Fruit fly (Drosophila melanogaster) whole organism, embryonic: ENCODE measurements around the gene CG31467.

Experiments
- Awh ChIP-seq: fragments of 200-800 bp; sonication (Bioruptor generic); IDR thresholded peaks from 2 replicates; pipeline ENCODE4, ENCODE4 v1.3.6; 2022; ENCODE audit warnings: missing biosample characterization, missing genetic modification characterization
- CG10431 ChIP-seq: fragments of 200-800 bp; sonication (Bioruptor generic); optimal IDR thresholded peaks from 3 replicates; lab custom pipeline; 2018; ENCODE audit warnings: missing biosample characterization, mild to moderate bottlenecking, missing genetic modification characterization
- CG10565 ChIP-seq: fragments of 200-800 bp; sonication (Bioruptor generic); optimal IDR thresholded peaks from 3 replicates; lab custom pipeline; 2016; ENCODE audit warnings: missing biosample characterization, mild to moderate bottlenecking, missing genetic modification characterization
- CG10654 ChIP-seq: fragments of 200-800 bp; sonication (Bioruptor generic); optimal IDR thresholded peaks from 2 replicates; lab custom pipeline; 2016; ENCODE audit warnings: missing biosample characterization, missing genetic modification characterization
- CG11093 ChIP-seq: fragments of 200-800 bp; sonication (Bioruptor generic); IDR thresholded peaks from 3 replicates; pipeline ENCODE4 v1.3.6; 2022; ENCODE audit warnings: missing biosample characterization, missing genetic modification characterization
- CG11247 ChIP-seq: fragments of 200-800 bp; sonication (Bioruptor generic); IDR thresholded peaks from 2 replicates; pipeline ENCODE4 v1.3.6; 2022; ENCODE audit warnings: missing biosample characterization, missing genetic modification characterization
- CG12104 ChIP-seq: fragments of 200-800 bp; sonication (Bioruptor generic); optimal IDR thresholded peaks from 3 replicates; lab custom pipeline; 2016; ENCODE audit warnings: missing biosample characterization, missing genetic modification characterization
- CG12744 ChIP-seq: fragments of 200-800 bp; sonication (Bioruptor generic); optimal IDR thresholded peaks from 2 replicates; lab custom pipeline; 2016; ENCODE audit warnings: missing biosample characterization, missing genetic modification characterization
- CG13123 ChIP-seq: fragments of 200-800 bp; sonication (Bioruptor generic); optimal IDR thresholded peaks from 2 replicates; lab custom pipeline; 2016; ENCODE audit warnings: missing biosample characterization, missing genetic modification characterization
- CG16779 ChIP-seq: fragments of 200-800 bp; sonication (Bioruptor generic); IDR thresholded peaks from 2 replicates; pipeline ENCODE4 v1.3.6; 2022; ENCODE audit warnings: missing biosample characterization, missing genetic modification characterization
- CG17186 ChIP-seq: fragments of 200-800 bp; sonication (Bioruptor generic); optimal IDR thresholded peaks from 3 replicates; lab custom pipeline; 2017; ENCODE audit warnings: missing biosample characterization, missing genetic modification reagents, missing genetic modification characterization
- CG17361 ChIP-seq: fragments of 200-800 bp; sonication (Bioruptor generic); IDR thresholded peaks from 3 replicates; pipeline ENCODE4 v1.3.6; 2022; ENCODE audit warnings: missing biosample characterization, missing genetic modification characterization
- CG17385 ChIP-seq: fragments of 200-800 bp; sonication (Bioruptor generic); optimal IDR thresholded peaks from 3 replicates; lab custom pipeline; 2018; ENCODE audit warnings: missing biosample characterization, mild to moderate bottlenecking, missing genetic modification characterization
- CG18476 ChIP-seq: fragments of 200-800 bp; sonication (Bioruptor generic); optimal IDR thresholded peaks from 2 replicates; lab custom pipeline; 2016; ENCODE audit warnings: missing biosample characterization, mild to moderate bottlenecking, missing genetic modification characterization
- CG18599 ChIP-seq: fragments of 200-800 bp; sonication (Bioruptor generic); optimal IDR thresholded peaks from 3 replicates; lab custom pipeline; 2017; ENCODE audit warnings: missing biosample characterization, missing genetic modification characterization, mild to moderate bottlenecking, moderate library complexity, missing genetic modification reagents
- CG31224 ChIP-seq: fragments of 200-800 bp; sonication (Bioruptor generic); IDR thresholded peaks from 2 replicates; pipeline ENCODE4 v1.3.6; 2022; ENCODE audit warnings: missing biosample characterization, missing genetic modification characterization
- CG31365 ChIP-seq: fragments of 200-800 bp; sonication (Bioruptor generic); optimal IDR thresholded peaks from 2 replicates; lab custom pipeline; 2018; ENCODE audit warnings: missing biosample characterization, mild to moderate bottlenecking, missing genetic modification characterization
- CG31388 ChIP-seq: fragments of 200-800 bp; sonication (Bioruptor generic); optimal IDR thresholded peaks from 2 replicates; lab custom pipeline; 2016; ENCODE audit warnings: missing biosample characterization, missing genetic modification characterization
- CG33557 ChIP-seq: fragments of 200-800 bp; sonication (Bioruptor generic); optimal IDR thresholded peaks from 2 replicates; lab custom pipeline; 2019; ENCODE audit warnings: missing biosample characterization, mild to moderate bottlenecking, missing genetic modification characterization, moderate library complexity
- CG34376 ChIP-seq: fragments of 200-800 bp; sonication (Bioruptor generic); optimal IDR thresholded peaks from 2 replicates; lab custom pipeline; 2018; ENCODE audit warnings: missing biosample characterization, mild to moderate bottlenecking, missing genetic modification characterization
- CG42726 ChIP-seq: fragments of 200-800 bp; sonication (Bioruptor generic); IDR thresholded peaks from 2 replicates; pipeline ENCODE4 v1.3.6; 2022; ENCODE audit warnings: missing biosample characterization, missing genetic modification characterization; ENCODE audit not compliant: partially characterized antibody
- CG6272 ChIP-seq: fragments of 200-800 bp; sonication (Bioruptor generic); IDR thresholded peaks from 2 replicates; pipeline ENCODE4 v1.3.6; 2022; ENCODE audit warnings: missing biosample characterization, missing genetic modification characterization
- CG6813 ChIP-seq: fragments of 200-800 bp; sonication (Bioruptor generic); optimal IDR thresholded peaks from 2 replicates; lab custom pipeline; 2017; ENCODE audit warnings: missing biosample characterization, missing genetic modification characterization, mild to moderate bottlenecking, moderate library complexity, missing genetic modification reagents
- CG7556 ChIP-seq: fragments of 200-800 bp; sonication (Bioruptor generic); optimal IDR thresholded peaks from 2 replicates; lab custom pipeline; 2017; ENCODE audit warnings: missing biosample characterization, mild to moderate bottlenecking, missing genetic modification characterization
- CG8388 ChIP-seq: fragments of 200-800 bp; sonication (Bioruptor generic); optimal IDR thresholded peaks from 2 replicates; lab custom pipeline; 2019; ENCODE audit warnings: missing biosample characterization, mild to moderate bottlenecking, missing genetic modification characterization, moderate library complexity
- CG9215 ChIP-seq: fragments of 200-800 bp; sonication (Bioruptor generic); IDR thresholded peaks from 2 replicates; pipeline ENCODE4 v1.3.6; 2022; ENCODE audit warnings: missing biosample characterization, missing genetic modification characterization
- CG9817 ChIP-seq: fragments of 200-800 bp; sonication (Bioruptor generic); optimal IDR thresholded peaks from 2 replicates; lab custom pipeline; 2018; ENCODE audit warnings: missing biosample characterization, mild to moderate bottlenecking, missing genetic modification characterization, moderate library complexity
- Ets97D ChIP-seq: fragments of 200-800 bp; sonication (Bioruptor generic); optimal IDR thresholded peaks from 3 replicates; lab custom pipeline; 2016; ENCODE audit warnings: missing biosample characterization, missing genetic modification characterization
- Gsc ChIP-seq: fragments of 200-800 bp; sonication (Bioruptor generic); IDR thresholded peaks from 2 replicates; pipeline ENCODE4 v1.3.6; 2022; ENCODE audit warnings: missing biosample characterization, missing genetic modification characterization
- H2.0 ChIP-seq: fragments of 200-800 bp; sonication (Bioruptor generic); IDR thresholded peaks from 2 replicates; pipeline ENCODE4 v1.3.6; 2022; ENCODE audit warnings: missing biosample characterization, missing genetic modification characterization
- Hr3 ChIP-seq: fragments of 200-800 bp; sonication (Bioruptor generic); optimal IDR thresholded peaks from 3 replicates; lab custom pipeline; 2016; ENCODE audit warnings: missing biosample characterization, missing genetic modification characterization
- Hsf ChIP-seq: fragments of 200-800 bp; sonication (Bioruptor generic); optimal IDR thresholded peaks from 3 replicates; lab custom pipeline; 2016; ENCODE audit warnings: missing biosample characterization, missing genetic modification characterization
- Lim3 ChIP-seq: fragments of 200-800 bp; sonication (Bioruptor generic); IDR thresholded peaks from 2 replicates; pipeline ENCODE4 v1.3.6; 2022; ENCODE audit warnings: missing biosample characterization, missing genetic modification characterization
- MBD-R2 ChIP-seq: fragments of 200-800 bp; sonication (Bioruptor generic); IDR thresholded peaks from 2 replicates; pipeline ENCODE4 v1.3.6; 2022; ENCODE audit warnings: missing biosample characterization, missing genetic modification characterization
- Ravus ChIP-seq: fragments of 200-800 bp; sonication (Bioruptor generic); IDR thresholded peaks from 2 replicates; pipeline ENCODE4 v1.3.6; 2022; ENCODE audit warnings: missing biosample characterization, missing genetic modification characterization
- Rfx ChIP-seq: fragments of 200-800 bp; sonication (Bioruptor generic); IDR thresholded peaks from 2 replicates; pipeline ENCODE4 v1.3.6; 2022; ENCODE audit warnings: missing biosample characterization, missing genetic modification characterization
- abd-A ChIP-seq: fragments of 200-800 bp; sonication (Bioruptor generic); optimal IDR thresholded peaks from 3 replicates; lab custom pipeline; 2019; ENCODE audit warnings: missing biosample characterization, mild to moderate bottlenecking, missing genetic modification characterization, moderate library complexity
- az2 ChIP-seq: fragments of 200-800 bp; sonication (Bioruptor generic); optimal IDR thresholded peaks from 3 replicates; lab custom pipeline; 2016; ENCODE audit warnings: missing biosample characterization, missing genetic modification characterization
- chm ChIP-seq: fragments of 200-800 bp; sonication (Bioruptor generic); IDR thresholded peaks from 2 replicates; pipeline ENCODE4 v1.3.6; 2022; ENCODE audit warnings: missing biosample characterization, missing genetic modification characterization
- dpn ChIP-seq, 2 experiments: fragments of 200-800 bp; sonication (Bioruptor generic); optimal IDR thresholded peaks; 3 replicates each; lab custom pipeline; 2016; ENCODE audit warnings: missing biosample characterization in 2 of 2, missing genetic modification characterization in 2 of 2
- fd64A ChIP-seq: fragments of 200-800 bp; sonication (Bioruptor generic); optimal IDR thresholded peaks from 3 replicates; lab custom pipeline; 2018; ENCODE audit warnings: missing biosample characterization, mild to moderate bottlenecking, missing genetic modification characterization
- grau ChIP-seq: fragments of 200-800 bp; optimal IDR thresholded peaks from 3 replicates; lab custom pipeline; 2019; ENCODE audit warnings: missing biosample characterization, mild to moderate bottlenecking, missing genetic modification characterization, moderate library complexity
- gsb ChIP-seq: fragments of 200-800 bp; sonication (Bioruptor generic); IDR thresholded peaks from 2 replicates; pipeline ENCODE4 v1.3.6; 2022; ENCODE audit warnings: missing biosample characterization, missing genetic modification characterization
- hth ChIP-seq: fragments of >200 bp; optimal IDR thresholded peaks from 2 replicates; lab custom pipeline; 2017; ENCODE audit warnings: inconsistent platforms
- mld ChIP-seq: fragments of 200-800 bp; sonication (Bioruptor generic); IDR thresholded peaks from 3 replicates; pipeline ENCODE4 v1.3.6; 2022; ENCODE audit warnings: missing biosample characterization, missing genetic modification characterization; ENCODE audit not compliant: partially characterized antibody
- nerfin-1 ChIP-seq: fragments of 200-800 bp; sonication (Bioruptor generic); optimal IDR thresholded peaks from 3 replicates; lab custom pipeline; 2019; ENCODE audit warnings: missing biosample characterization, mild to moderate bottlenecking, missing genetic modification characterization, moderate library complexity
- run ChIP-seq: fragments of 200-800 bp; sonication (Bioruptor generic); optimal IDR thresholded peaks from 3 replicates; lab custom pipeline; 2018; ENCODE audit warnings: missing biosample characterization, mild to moderate bottlenecking, missing genetic modification characterization
- slou ChIP-seq: fragments of 200-800 bp; sonication (Bioruptor generic); optimal IDR thresholded peaks from 3 replicates; lab custom pipeline; 2016; ENCODE audit warnings: missing biosample characterization, missing genetic modification characterization
- ssp ChIP-seq: fragments of 200-800 bp; sonication (Bioruptor generic); IDR thresholded peaks from 2 replicates; pipeline ENCODE4 v1.3.6; 2022; ENCODE audit warnings: missing biosample characterization, missing genetic modification characterization
- wor ChIP-seq: fragments of 200-800 bp; sonication (Bioruptor generic); IDR thresholded peaks from 2 replicates; pipeline ENCODE4 v1.3.6; 2022; ENCODE audit warnings: missing biosample characterization, missing genetic modification characterization
- zen ChIP-seq: fragments of 200-800 bp; sonication (Bioruptor generic); optimal IDR thresholded peaks from 3 replicates; lab custom pipeline; 2018; ENCODE audit warnings: missing biosample characterization, mild to moderate bottlenecking, missing genetic modification characterization, moderate library complexity
- zfh2 ChIP-seq: fragments of 200-800 bp; sonication (Bioruptor generic); optimal IDR thresholded peaks from 2 replicates; lab custom pipeline; 2016; ENCODE audit warnings: missing biosample characterization, missing genetic modification characterization

Gene CG31467

DNA sequence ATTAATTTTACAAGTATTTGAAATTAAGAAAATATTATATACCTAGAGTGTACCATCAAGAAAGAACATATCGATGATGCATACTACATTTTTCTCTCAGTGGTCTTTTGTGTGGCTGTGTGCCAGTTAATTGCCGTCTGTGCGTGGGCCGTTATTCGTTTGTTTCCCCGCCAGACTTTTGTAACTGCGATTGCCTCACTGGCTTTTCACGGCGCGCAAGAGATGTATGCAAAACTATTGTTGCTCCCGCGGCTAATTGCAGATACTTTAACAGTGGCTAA, 25.0 kb downstream of the CG31467 start (continued):
- TF ChIP-seq slou: no peak
- TF ChIP-seq dpn (GFP tag; optimal IDR thresholded peaks at IDR 0.05; lab: Kevin White, UChicago): no peak
- peak; percentile 46 for TF ChIP-seq CG12104 (GFP tag; lab: Kevin White, UChicago)
- TF ChIP-seq CG17361 (GFP tag; lab: Robert Waterston, UW): no peak
- TF ChIP-seq CG11093 (GFP tag; lab: Robert Waterston, UW): peak; percentile 34; the same call in 1 of the 3 replicates
- TF ChIP-seq MBD-R2 (GFP tag; lab: Robert Waterston, UW): no peak
- TF ChIP-seq CG10431: no peak
- TF ChIP-seq CG6272 (GFP tag; lab: Robert Waterston, UW): peak; percentile 32; the same call in 1 of the 2 replicates
- peak; percentile 46; the same call in 1 of the 2 replicates for TF ChIP-seq H2.0
- no peak for TF ChIP-seq Ets97D (GFP tag; lab: Kevin White, UChicago)
- no peak for TF ChIP-seq CG33557 (GFP tag; lab: Kevin White, UChicago)
- no peak for TF ChIP-seq CG13123 (GFP tag; lab: Kevin White, UChicago)
- no peak for TF ChIP-seq abd-A (tag; lab: Kevin White, UChicago)
- no peak for TF ChIP-seq Lim3 (GFP tag; lab: Robert Waterston, UW)
- 0 out of 2 replicates have a peak, but pooled peaks have one; percentile 19 for TF ChIP-seq CG31224
- TF ChIP-seq CG34376 (GFP tag; lab: Kevin White, UChicago): no peak
- TF ChIP-seq CG8388: peak; percentile 48
- no peak for TF ChIP-seq CG10654
- no peak for TF ChIP-seq Hsf (GFP tag; lab: Kevin White, UChicago)
- TF ChIP-seq zen (tag; lab: Kevin White, UChicago): peak; percentile 82
- no peak for TF ChIP-seq hth (lab: Kevin White, UChicago)
- no peak for TF ChIP-seq Hr3
- no peak for TF ChIP-seq CG18599 (GFP tag; lab: Kevin White, UChicago)
- peak; percentile 13 for TF ChIP-seq CG31365 (tag; lab: Kevin White, UChicago)
- no peak for TF ChIP-seq CG7556
- no peak for TF ChIP-seq az2 (GFP tag; lab: Kevin White, UChicago)
- no peak for TF ChIP-seq fd64A
- peak; percentile 93 for TF ChIP-seq Awh
- peak; percentile 52 for TF ChIP-seq wor (GFP tag; lab: Robert Waterston, UW)
- peak; percentile 4; the same call in 1 of the 2 replicates for TF ChIP-seq CG9215 (GFP tag; lab: Robert Waterston, UW)
- 0 out of 2 replicates have a peak, but pooled peaks have one; percentile 5 for TF ChIP-seq Ravus (GFP tag; lab: Robert Waterston, UW)
- no peak for TF ChIP-seq CG12744 (GFP tag; lab: Kevin White, UChicago)
- TF ChIP-seq zfh2 (GFP tag; lab: Kevin White, UChicago): no peak
- no peak for TF ChIP-seq CG42726 (GFP tag; lab: Robert Waterston, UW)
- TF ChIP-seq CG17385 (GFP tag; lab: Kevin White, UChicago): no peak
- no peak for TF ChIP-seq gsb (GFP tag; lab: Robert Waterston, UW)
- TF ChIP-seq run (tag; lab: Kevin White, UChicago): no peak
- peak; percentile 64 for TF ChIP-seq Rfx (GFP tag; lab: Robert Waterston, UW)
- TF ChIP-seq grau: no peak
- no peak for TF ChIP-seq CG10565 (GFP tag; lab: Kevin White, UChicago)
- TF ChIP-seq ssp (GFP tag; lab: Robert Waterston, UW): peak; percentile 25; the same call in 1 of the 2 replicates
- TF ChIP-seq CG16779: peak; percentile 58; the same call in 1 of the 2 replicates
- peak; percentile 8 for TF ChIP-seq CG9817
- no peak for TF ChIP-seq nerfin-1 (tag; lab: Kevin White, UChicago)
- TF ChIP-seq CG6813 (GFP tag; lab: Kevin White, UChicago): no peak
- no peak for TF ChIP-seq Gsc
- TF ChIP-seq CG11247 (GFP tag; lab: Robert Waterston, UW): peak; percentile 60
- no peak; the same call in 1 of the 2 replicates for TF ChIP-seq chm (GFP tag; lab: Robert Waterston, UW)
- no peak for TF ChIP-seq CG31388 (GFP tag; lab: Kevin White, UChicago)
- TF ChIP-seq mld (GFP tag; lab: Robert Waterston, UW): no peak
- TF ChIP-seq CG18476 (GFP tag; lab: Kevin White, UChicago): no peak
- TF ChIP-seq CG17186 (GFP tag; lab: Kevin White, UChicago): no peak
